Fruit fly (Drosophila melanogaster) whole organism, pupa: Measurements from ENCODE around the gene PGAP1.
A peak's percentile ranks its signal among the peaks of the same experiment; 100 is the strongest.

Experiments used
- CG12605 ChIP-seq: fragments of 200-800 bp; sonication (Bioruptor generic); IDR thresholded peaks from 2 replicates; pipeline ENCODE4 v1.3.6; 2022; ENCODE audit warnings: missing biosample characterization, missing genetic modification characterization
- CG15710 ChIP-seq: fragments of 200-800 bp; sonication (Bioruptor generic); optimal IDR thresholded peaks from 2 replicates; lab custom pipeline; 2018; ENCODE audit warnings: missing biosample characterization, mild to moderate bottlenecking, missing genetic modification characterization, moderate library complexity
- CG17806 ChIP-seq: fragments of 200-800 bp; sonication (Bioruptor generic); optimal IDR thresholded peaks from 2 replicates; lab custom pipeline; 2018; ENCODE audit warnings: missing biosample characterization, mild to moderate bottlenecking, missing genetic modification characterization, moderate library complexity
- CG4496 ChIP-seq: fragments of 200-800 bp; sonication (Bioruptor generic); IDR thresholded peaks from 3 replicates; pipeline ENCODE4 v1.3.6; 2022; ENCODE audit warnings: missing biosample characterization, missing genetic modification characterization
- CG8301 ChIP-seq: fragments of 200-800 bp; sonication (Bioruptor generic); optimal IDR thresholded peaks from 2 replicates; lab custom pipeline; 2018; ENCODE audit warnings: missing biosample characterization, mild to moderate bottlenecking, missing genetic modification characterization
- Ets98B ChIP-seq: fragments of 200-800 bp; sonication (Bioruptor generic); IDR thresholded peaks from 2 replicates; pipeline ENCODE4 v1.3.6; 2022; ENCODE audit warnings: missing biosample characterization, missing genetic modification characterization
- Pif1A ChIP-seq: fragments of 200-800 bp; sonication (Bioruptor generic); optimal IDR thresholded peaks from 3 replicates; lab custom pipeline; 2016; ENCODE audit warnings: missing biosample characterization, missing genetic modification characterization
- gl ChIP-seq: fragments of 200-800 bp; sonication (Bioruptor generic); optimal IDR thresholded peaks from 2 replicates; lab custom pipeline; 2018; ENCODE audit warnings: missing biosample characterization, mild to moderate bottlenecking, missing genetic modification characterization

DNA sequence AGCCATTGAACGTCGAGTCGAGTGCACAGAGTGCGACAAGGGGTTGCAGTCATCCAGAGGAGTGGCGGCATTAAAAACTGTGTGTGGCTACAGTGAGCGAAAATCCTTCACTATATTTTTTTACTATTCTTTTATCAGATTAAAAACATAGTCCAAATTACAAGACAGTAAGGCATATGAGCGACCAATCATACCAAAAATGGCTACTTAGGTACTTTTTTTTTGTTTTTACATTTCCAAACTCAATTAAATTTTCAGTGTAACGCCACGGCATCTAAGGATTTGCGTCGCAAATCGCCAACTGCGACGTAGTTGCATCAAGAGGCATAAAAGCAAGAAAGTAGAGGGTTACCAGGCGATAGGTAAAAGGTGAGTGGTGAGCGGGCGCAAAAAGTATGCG lies 50.2 kb downstream of the PGAP1 start:
- TF ChIP-seq CG15710 (tag; lab: Kevin White, UChicago) (peak; percentile 31), CG4496 (GFP tag; lab: Robert Waterston, UW) (peak; percentile 56; the same call in 1 of the 3 replicates), CG17806 (peak; percentile 45), CG12605 (no peak), CG8301 (tag; lab: Kevin White, UChicago) (peak; percentile 15), Ets98B (GFP tag; lab: Robert Waterston, UW) (no peak), gl (tag; lab: Kevin White, UChicago) (no peak), Pif1A (GFP tag; lab: Kevin White, UChicago) (peak; percentile 33)
